Worm (Caenorhabditis elegans): ENCODE results near the gene B0563.9.

B0563.9 gene

DNA sequence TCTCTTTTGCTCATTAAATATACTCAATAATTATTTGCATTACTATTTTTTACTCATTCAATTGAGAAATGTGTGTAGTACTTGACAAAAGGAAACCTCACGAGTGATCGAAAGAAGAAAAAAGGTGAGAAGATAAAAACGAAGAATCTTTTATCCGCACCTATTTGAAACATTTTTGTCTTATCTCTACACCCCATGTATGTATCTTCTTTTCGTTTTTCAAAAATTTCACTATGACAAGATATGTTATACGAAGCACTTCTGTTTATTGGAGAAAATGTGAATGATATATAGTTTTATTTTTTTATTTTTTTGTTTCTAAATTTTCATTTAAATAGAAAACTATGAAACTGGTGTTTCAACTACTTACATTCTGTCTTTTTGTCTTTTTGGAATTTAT, 36.6 kb downstream of the B0563.9 start:
- TF ChIP-seq nhr-237 (tag; optimal IDR thresholded peaks at IDR 0.05) (no peak), mml-1 (tag; optimal IDR thresholded peaks at IDR 0.05) (no peak), egl-5 (tag; optimal IDR thresholded peaks at IDR 0.05) (no peak), jun-1 (tag; optimal IDR thresholded peaks at IDR 0.05) (no peak), lin-39 (tag; optimal IDR thresholded peaks at IDR 0.05) (no peak), fos-1 (tag; optimal IDR thresholded peaks at IDR 0.05) (no peak), sea-2 (GFP tag; optimal IDR thresholded peaks at IDR 0.05) (no peak), nhr-25 (tag; optimal IDR thresholded peaks at IDR 0.05) (no peak), nhr-28 (tag; optimal IDR thresholded peaks at IDR 0.05) (no peak), nhr-12 (tag; optimal IDR thresholded peaks at IDR 0.05) (no peak), zag-1 (tag; optimal IDR thresholded peaks at IDR 0.05) (no peak), egl-27 (tag; optimal IDR thresholded peaks at IDR 0.05) (no peak), pha-4 (tag; optimal IDR thresholded peaks at IDR 0.05) (no peak), fkh-10 (GFP tag; optimal IDR thresholded peaks at IDR 0.05) (no peak), ceh-16 (tag; optimal IDR thresholded peaks at IDR 0.05) (no peak), ZK546.5 (tag; optimal IDR thresholded peaks at IDR 0.05) (no peak)

DNA sequence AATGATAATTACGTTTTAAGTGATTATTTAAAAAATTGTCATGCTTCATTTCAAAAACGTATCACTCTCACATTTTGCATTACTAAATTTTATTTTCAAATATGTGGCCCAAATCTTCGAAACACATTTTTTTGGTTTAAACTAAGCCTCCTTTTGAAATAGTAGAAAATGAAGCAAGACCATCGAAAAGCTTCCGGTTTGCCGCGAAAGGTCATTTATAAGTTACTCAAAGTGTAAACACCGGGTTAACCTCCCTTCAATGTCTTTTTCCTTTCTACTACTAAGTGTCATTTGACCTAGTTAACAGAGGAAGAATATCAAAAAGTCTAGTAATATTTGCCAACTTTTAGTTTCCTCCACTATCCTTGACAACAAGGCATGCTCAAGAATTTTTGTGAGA, 38.4 kb downstream of the B0563.9 start:
- no peak for TF ChIP-seq ama-1 (optimal IDR thresholded peaks at IDR 0.05)

DNA sequence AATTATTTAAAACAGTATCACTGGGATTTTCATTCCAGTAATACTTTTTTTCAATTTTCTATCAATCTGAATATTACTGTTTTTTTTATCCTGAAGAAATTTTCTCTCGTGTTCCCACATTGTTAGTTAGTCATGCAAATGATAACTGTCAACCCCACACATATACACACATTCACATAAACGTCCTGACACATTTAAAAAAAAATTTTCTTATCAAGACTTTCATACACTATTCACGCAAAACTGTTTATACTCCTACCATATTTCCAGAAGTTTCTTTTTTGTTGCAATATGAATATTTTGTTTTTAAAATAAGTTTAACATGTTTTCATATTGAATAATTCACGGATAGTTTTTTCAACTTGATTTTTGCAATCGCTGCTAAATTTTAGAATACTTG, 40.2 kb downstream of the B0563.9 start:
- no peak for TF ChIP-seq ceh-16 (tag; optimal IDR thresholded peaks at IDR 0.05)
- no peak for TF ChIP-seq sea-2 (GFP tag; optimal IDR thresholded peaks at IDR 0.05)
- TF ChIP-seq elt-2 (tag; optimal IDR thresholded peaks at IDR 0.05) = peak; percentile 48
- no peak for TF ChIP-seq fkh-2 (tag; optimal IDR thresholded peaks at IDR 0.05)
- peak; percentile 28 for TF ChIP-seq pha-4 (tag; optimal IDR thresholded peaks at IDR 0.05)
- TF ChIP-seq ceh-82 (tag; optimal IDR thresholded peaks at IDR 0.05) = no peak
- TF ChIP-seq ama-1 (optimal IDR thresholded peaks at IDR 0.05) = no peak
- no peak for TF ChIP-seq daf-12 (tag; optimal IDR thresholded peaks at IDR 0.05)
- TF ChIP-seq fkh-10 (GFP tag; optimal IDR thresholded peaks at IDR 0.05) = no peak
- no peak for TF ChIP-seq aly-2 (tag; optimal IDR thresholded peaks at IDR 0.05)
- no peak for TF ChIP-seq nhr-11 (tag; optimal IDR thresholded peaks at IDR 0.05)
- TF ChIP-seq jun-1 (tag; optimal IDR thresholded peaks at IDR 0.05) = no peak
- TF ChIP-seq ztf-4 (tag; optimal IDR thresholded peaks at IDR 0.05) = no peak
- TF ChIP-seq R02D3.7 (tag; optimal IDR thresholded peaks at IDR 0.05) = no peak
- no peak for TF ChIP-seq elt-3 (tag; optimal IDR thresholded peaks at IDR 0.05)

DNA sequence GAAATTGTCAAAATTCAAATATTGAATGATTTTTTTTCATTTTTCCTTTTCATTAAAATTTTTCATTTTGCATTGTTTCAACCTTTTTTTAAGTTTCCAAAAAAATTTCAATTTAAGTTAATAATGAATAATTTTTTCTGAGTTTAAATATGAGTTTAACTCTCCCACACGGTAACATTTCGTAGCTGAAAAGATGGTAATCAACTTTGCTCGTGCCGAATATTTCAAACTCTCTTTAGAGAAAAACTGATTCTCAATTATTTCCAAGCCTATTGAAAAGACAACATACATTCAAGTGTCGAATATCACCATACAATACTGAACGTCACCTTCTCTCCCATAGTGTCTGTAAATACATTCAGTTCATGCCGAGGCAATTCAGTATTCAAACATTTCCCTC, 40.6 kb downstream of the B0563.9 start:
- TF ChIP-seq elt-1 (tag; optimal IDR thresholded peaks at IDR 0.05) (no peak), tbx-2 (tag; optimal IDR thresholded peaks at IDR 0.05) (no peak), aly-2 (tag; optimal IDR thresholded peaks at IDR 0.05) (no peak), lin-39 (tag; optimal IDR thresholded peaks at IDR 0.05) (no peak), mdl-1 (tag; optimal IDR thresholded peaks at IDR 0.05) (no peak), sea-2 (GFP tag; optimal IDR thresholded peaks at IDR 0.05) (no peak), nhr-11 (tag; optimal IDR thresholded peaks at IDR 0.05) (no peak), nhr-237 (tag; optimal IDR thresholded peaks at IDR 0.05) (no peak), ztf-4 (tag; optimal IDR thresholded peaks at IDR 0.05) (no peak), skn-1 (tag; optimal IDR thresholded peaks at IDR 0.05) (no peak)

DNA sequence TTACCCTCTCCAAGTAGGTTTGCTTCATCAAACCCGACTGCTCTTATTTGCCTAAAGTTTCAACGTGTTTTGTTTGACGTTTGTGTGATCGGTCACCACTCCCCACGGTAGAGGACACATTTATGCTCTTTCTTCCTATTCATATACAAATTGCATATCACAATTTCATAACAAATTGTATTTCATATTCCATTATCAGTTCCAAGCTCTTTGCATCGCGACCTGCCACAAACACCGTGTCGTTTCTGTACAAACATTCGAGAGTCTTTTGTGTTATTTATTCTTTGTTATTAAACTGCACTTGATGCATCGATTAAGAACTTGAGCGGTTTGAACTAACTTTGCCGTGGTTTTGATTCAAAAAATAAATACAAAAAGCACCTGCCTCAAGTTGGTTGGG, 41.7 kb downstream of the B0563.9 start:
- TF ChIP-seq pqm-1 (tag; optimal IDR thresholded peaks at IDR 0.05) (peak; percentile 59), tbx-2 (tag; optimal IDR thresholded peaks at IDR 0.05) (no peak), nhr-237 (tag; optimal IDR thresholded peaks at IDR 0.05) (no peak), nhr-76 (tag; optimal IDR thresholded peaks at IDR 0.05) (no peak), ztf-4 (tag; optimal IDR thresholded peaks at IDR 0.05) (no peak), unc-39 (tag; optimal IDR thresholded peaks at IDR 0.05) (no peak), elt-2 (tag; optimal IDR thresholded peaks at IDR 0.05) (peak; percentile 71), skn-1 (tag; optimal IDR thresholded peaks at IDR 0.05) (no peak), ceh-82 (tag; optimal IDR thresholded peaks at IDR 0.05) (no peak), pha-4 (tag; optimal IDR thresholded peaks at IDR 0.05) (peak; percentile 47)

DNA sequence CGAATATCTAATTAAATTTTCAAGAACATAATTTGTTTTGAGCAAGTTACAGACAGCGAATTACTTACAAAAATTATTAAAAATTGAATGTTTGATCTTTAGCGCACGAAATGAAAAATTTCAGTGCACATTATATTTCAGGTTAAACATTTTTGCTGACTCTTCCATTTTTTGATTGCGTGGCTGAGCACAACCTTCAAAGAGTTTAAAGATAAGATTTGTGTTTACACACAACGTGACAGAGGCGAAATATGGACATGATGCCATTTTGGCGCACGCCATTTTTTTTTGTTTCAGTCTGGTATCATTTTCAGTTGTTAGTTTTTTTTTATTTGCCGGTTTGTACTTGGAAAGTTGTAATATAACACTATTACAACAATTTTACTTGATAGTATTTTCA, 44.3 kb downstream of the B0563.9 start:
- no peak for TF ChIP-seq lsy-12 (tag; optimal IDR thresholded peaks at IDR 0.05)
- TF ChIP-seq pha-4 (tag; optimal IDR thresholded peaks at IDR 0.05) = peak; percentile 23
- no peak for TF ChIP-seq nhr-23 (tag; optimal IDR thresholded peaks at IDR 0.05)
- TF ChIP-seq ZK546.5 (tag; optimal IDR thresholded peaks at IDR 0.05) = no peak
- no peak for TF ChIP-seq nhr-28 (tag; optimal IDR thresholded peaks at IDR 0.05)
- no peak for TF ChIP-seq elt-1 (tag; optimal IDR thresholded peaks at IDR 0.05)
- no peak for TF ChIP-seq fkh-2 (tag; optimal IDR thresholded peaks at IDR 0.05)
- no peak for TF ChIP-seq unc-39 (tag; optimal IDR thresholded peaks at IDR 0.05)
- no peak for TF ChIP-seq unc-62 (GFP tag; optimal IDR thresholded peaks at IDR 0.05)
- TF ChIP-seq elt-2 (tag; optimal IDR thresholded peaks at IDR 0.05) = peak; percentile 79
- TF ChIP-seq fkh-10 (GFP tag; optimal IDR thresholded peaks at IDR 0.05) = no peak
- no peak for TF ChIP-seq nhr-43 (tag; optimal IDR thresholded peaks at IDR 0.05; ENCODE audit: poor library complexity, severe bottlenecking)
- TF ChIP-seq egl-27 (tag; optimal IDR thresholded peaks at IDR 0.05) = no peak
- TF ChIP-seq mdl-1 (tag; optimal IDR thresholded peaks at IDR 0.05) = no peak
- TF ChIP-seq zag-1 (tag; optimal IDR thresholded peaks at IDR 0.05) = no peak
- TF ChIP-seq aly-2 (tag; optimal IDR thresholded peaks at IDR 0.05) = no peak
- no peak for TF ChIP-seq hmg-11 (tag; optimal IDR thresholded peaks at IDR 0.05)
- TF ChIP-seq nhr-12 (tag; optimal IDR thresholded peaks at IDR 0.05) = no peak
- TF ChIP-seq pqm-1 (tag; optimal IDR thresholded peaks at IDR 0.05) = peak; percentile 61
- TF ChIP-seq nhr-77 (tag; optimal IDR thresholded peaks at IDR 0.05) = no peak
- TF ChIP-seq nfya-1 (tag; optimal IDR thresholded peaks at IDR 0.05; ENCODE audit: insufficient read depth) = no peak
